Worm (Caenorhabditis elegans) whole organism, L1 larva: ENCODE data around the gene F17H10.1.

Experiments used
- aly-2 ChIP-seq: fragments of 150-350 bp; optimal IDR thresholded peaks from 2 replicates; lab custom pipeline; 2014; ENCODE audit warnings: missing biosample characterization, missing genetic modification characterization
- ama-1 ChIP-seq: fragments of 150-350 bp; optimal IDR thresholded peaks from 2 replicates; lab custom pipeline; 2014
- ceh-8 ChIP-seq: fragments of 200-800 bp; sonication (Bioruptor generic); optimal IDR thresholded peaks from 2 replicates; lab custom pipeline; 2018; ENCODE audit warnings: mild to moderate bottlenecking, missing genetic modification characterization, moderate library complexity, missing compliant biosample characterization
- ceh-82 ChIP-seq, 3 experiments: fragments of 150-350 bp in 1 of 3; sonication (generic microtip) in 2 of 3; optimal IDR thresholded peaks; 2 replicates each; lab custom pipeline; 2014 to 2017; ENCODE audit warnings: missing biosample characterization in 3 of 3, missing genetic modification characterization in 3 of 3
- ceh-88 ChIP-seq: fragments of 200-800 bp; sonication (Bioruptor generic); IDR thresholded peaks from 2 replicates; pipeline ENCODE4 v1.3.6; 2022; ENCODE audit warnings: missing genetic modification characterization, missing compliant biosample characterization
- ces-1 ChIP-seq: fragments of 150-350 bp; optimal IDR thresholded peaks from 2 replicates; lab custom pipeline; 2014; ENCODE audit warnings: missing biosample characterization, missing genetic modification reagents, missing genetic modification characterization
- efl-1 ChIP-seq, 4 experiments: fragments of 150-350 bp; optimal IDR thresholded peaks in 3 of 4; peaks in 1 of 4; 1 replicate in 1 of 4; 2 replicates in 3 of 4; lab custom pipeline; 2014; ENCODE audit warnings: missing biosample characterization in 2 of 4, missing genetic modification characterization in 2 of 4, missing genetic modification reagents in 2 of 4
- efl-3 ChIP-seq: fragments of 200-800 bp; sonication (Bioruptor generic); optimal IDR thresholded peaks from 2 replicates; lab custom pipeline; 2018; ENCODE audit warnings: mild to moderate bottlenecking, missing genetic modification characterization, missing compliant biosample characterization
- egl-13 ChIP-seq: sonication (generic microtip); optimal IDR thresholded peaks from 2 replicates; lab custom pipeline; 2016; ENCODE audit warnings: missing genotype, missing genetic modification reagents, missing genetic modification characterization, missing compliant biosample characterization
- elt-2 ChIP-seq: sonication (generic microtip); optimal IDR thresholded peaks from 2 replicates; lab custom pipeline; 2016; ENCODE audit warnings: missing genetic modification characterization, mild to moderate bottlenecking, inconsistent platforms, missing compliant biosample characterization, missing genetic modification reagents
- fkh-4 ChIP-seq: sonication (generic microtip); optimal IDR thresholded peaks from 2 replicates; lab custom pipeline; 2016; ENCODE audit warnings: missing compliant biosample characterization, missing genetic modification characterization, borderline replicate concordance
- fkh-8 ChIP-seq: sonication (generic microtip); optimal IDR thresholded peaks from 2 replicates; lab custom pipeline; 2016; ENCODE audit warnings: mild to moderate bottlenecking, missing genetic modification characterization, missing compliant biosample characterization
- grh-1 ChIP-seq: fragments of 200-800 bp; sonication (Bioruptor generic); IDR thresholded peaks from 2 replicates; pipeline ENCODE4 v1.3.6; 2022; ENCODE audit warnings: missing genetic modification reagents, missing genetic modification characterization, missing compliant biosample characterization
- hlh-17 ChIP-seq: fragments of 200-800 bp; sonication (Bioruptor generic); optimal IDR thresholded peaks from 2 replicates; lab custom pipeline; 2018; ENCODE audit warnings: missing genetic modification characterization, mild to moderate bottlenecking, missing compliant biosample characterization, moderate library complexity, borderline replicate concordance
- isw-1 ChIP-seq: fragments of 200-800 bp; sonication (Bioruptor generic); IDR thresholded peaks from 2 replicates; pipeline ENCODE4 v1.3.6; 2022; ENCODE audit warnings: missing genetic modification characterization, missing compliant biosample characterization
- jun-1 ChIP-seq: fragments of 150-350 bp; optimal IDR thresholded peaks from 2 replicates; lab custom pipeline; 2014; ENCODE audit warnings: missing biosample characterization, missing genetic modification reagents, missing genetic modification characterization
- lin-13 ChIP-seq: fragments of 150-350 bp; optimal IDR thresholded peaks from 2 replicates; lab custom pipeline; 2014; ENCODE audit warnings: missing biosample characterization, missing genetic modification reagents, missing genetic modification characterization
- lin-14 ChIP-seq: fragments of 200-800 bp; sonication (Bioruptor generic); optimal IDR thresholded peaks from 2 replicates; lab custom pipeline; 2018; ENCODE audit warnings: mild to moderate bottlenecking, missing genetic modification characterization, moderate library complexity, missing compliant biosample characterization
- lsy-2 ChIP-seq, 2 experiments: fragments of 150-350 bp; optimal IDR thresholded peaks; 2 replicates each; lab custom pipeline; 2014; ENCODE audit warnings: missing biosample characterization in 2 of 2, missing genetic modification characterization in 2 of 2
- mdl-1 ChIP-seq, 2 experiments: fragments of 150-350 bp; optimal IDR thresholded peaks; 2 replicates each; lab custom pipeline; 2014 to 2017; ENCODE audit warnings: missing biosample characterization in 2 of 2, missing genetic modification characterization in 2 of 2, inconsistent platforms in 1 of 2
- nhr-11 ChIP-seq: fragments of 150-350 bp; optimal IDR thresholded peaks from 2 replicates; lab custom pipeline; 2014; ENCODE audit warnings: missing biosample characterization, missing genetic modification characterization
- nhr-12 ChIP-seq: sonication (generic microtip); optimal IDR thresholded peaks from 2 replicates; lab custom pipeline; 2017; ENCODE audit warnings: missing biosample characterization, missing genetic modification characterization
- nhr-20 ChIP-seq: sonication (generic microtip); optimal IDR thresholded peaks from 2 replicates; lab custom pipeline; 2016; ENCODE audit warnings: mild to moderate bottlenecking, missing genetic modification characterization, missing compliant biosample characterization
- nhr-47 ChIP-seq: sonication (generic microtip); optimal IDR thresholded peaks from 2 replicates; lab custom pipeline; 2016; ENCODE audit warnings: mild to moderate bottlenecking, missing genetic modification characterization, moderate library complexity, missing compliant biosample characterization
- nhr-71 ChIP-seq: sonication (generic microtip); optimal IDR thresholded peaks from 2 replicates; lab custom pipeline; 2016; ENCODE audit warnings: mild to moderate bottlenecking, missing genetic modification characterization, moderate library complexity, missing compliant biosample characterization
- nhr-77 ChIP-seq: fragments of 150-350 bp; optimal IDR thresholded peaks from 2 replicates; lab custom pipeline; 2014; ENCODE audit warnings: missing biosample characterization, missing genetic modification characterization
- nhr-85 ChIP-seq: sonication (generic microtip); peaks from one replicate; lab custom pipeline; 2016; ENCODE audit warnings: missing genetic modification characterization, inconsistent platforms, missing compliant biosample characterization
- nhr-90 ChIP-seq: sonication (generic microtip); optimal IDR thresholded peaks from 2 replicates; lab custom pipeline; 2016; ENCODE audit warnings: mild to moderate bottlenecking, missing genetic modification characterization, missing compliant biosample characterization; ENCODE audit not compliant: poor library complexity
- pag-3 ChIP-seq: sonication (generic microtip); optimal IDR thresholded peaks from 2 replicates; lab custom pipeline; 2017; ENCODE audit warnings: missing genetic modification characterization, mild to moderate bottlenecking, missing compliant biosample characterization, antibody characterized with exemption, borderline replicate concordance; ENCODE audit not compliant: insufficient read depth
- rnt-1 ChIP-seq: sonication (generic microtip); optimal IDR thresholded peaks from 2 replicates; lab custom pipeline; 2016; ENCODE audit warnings: mild to moderate bottlenecking, missing genetic modification characterization, moderate library complexity, missing compliant biosample characterization
- skn-1 ChIP-seq: fragments of 150-350 bp; optimal IDR thresholded peaks from 2 replicates; lab custom pipeline; 2014; ENCODE audit warnings: missing biosample characterization, missing genetic modification characterization
- sup-37 ChIP-seq: fragments of 200-800 bp; sonication (Bioruptor generic); optimal IDR thresholded peaks from 2 replicates; lab custom pipeline; 2018; ENCODE audit warnings: mild to moderate bottlenecking, missing genetic modification characterization, missing compliant biosample characterization
- swsn-7 ChIP-seq: sonication (generic microtip); optimal IDR thresholded peaks from 2 replicates; lab custom pipeline; 2016; ENCODE audit warnings: missing genetic modification characterization, missing compliant biosample characterization
- tbx-2 ChIP-seq: sonication (generic microtip); optimal IDR thresholded peaks from 2 replicates; lab custom pipeline; 2016; ENCODE audit warnings: missing genetic modification characterization, missing compliant biosample characterization
- tlp-1 ChIP-seq: fragments of 150-350 bp; optimal IDR thresholded peaks from 2 replicates; lab custom pipeline; 2014; ENCODE audit warnings: missing biosample characterization, missing genetic modification characterization
- unc-30 ChIP-seq: sonication (generic microtip); optimal IDR thresholded peaks from 2 replicates; lab custom pipeline; 2017; ENCODE audit warnings: missing biosample characterization, missing genetic modification characterization
- ztf-11 ChIP-seq, 2 experiments: sonication (generic microtip); optimal IDR thresholded peaks; 2 replicates each; lab custom pipeline; 2016 to 2017; ENCODE audit warnings: missing genetic modification characterization in 2 of 2, missing biosample characterization in 1 of 2, missing compliant biosample characterization in 1 of 2
- ztf-4 ChIP-seq: fragments of 150-350 bp; optimal IDR thresholded peaks from 2 replicates; lab custom pipeline; 2014; ENCODE audit warnings: missing biosample characterization, missing genetic modification characterization

Gene F17H10.1

DNA sequence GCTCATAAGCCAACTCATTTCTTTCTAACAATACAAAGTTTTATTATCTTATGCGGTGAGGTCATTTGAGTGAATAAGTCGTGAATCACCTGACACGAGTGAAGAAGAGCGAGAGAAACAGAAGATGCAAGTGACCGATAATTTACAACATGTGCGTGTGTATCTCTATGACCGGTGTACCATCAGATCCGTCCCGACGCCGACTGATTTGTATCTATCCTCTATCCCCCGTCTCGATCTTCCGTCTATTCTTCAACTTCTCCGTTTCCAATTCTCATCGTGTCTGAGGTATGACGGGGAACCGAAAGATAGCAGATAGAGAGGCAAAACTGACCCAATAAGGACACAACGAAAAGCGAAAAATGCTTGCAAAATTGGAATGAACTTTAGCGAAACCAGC is 36.4 kb downstream of the F17H10.1 start, which contains the start of gene F09A5.3 (continued):
- no peak for TF ChIP-seq sup-37 (GFP tag; lab: Kevin White, UChicago)
- no peak for TF ChIP-seq unc-30
- TF ChIP-seq ceh-8, result no peak
- TF ChIP-seq ztf-4 (tag; lab: Kevin White, UChicago), result peak; percentile 55
- TF ChIP-seq nhr-12 (tag; lab: Kevin White, UChicago), result no peak

- TF ChIP-seq tlp-1 (tag; lab: Kevin White, UChicago) (no peak), efl-1 (optimal IDR thresholded peaks at IDR 0.05; lab: Kevin White, UChicago) (no peak), efl-1 (GFP tag; optimal IDR thresholded peaks at IDR 0.05 in 1 of 2; lab: Kevin White, UChicago) (peak in 1 of 2 experiments; percentile 70), lin-13 (GFP tag; lab: Kevin White, UChicago) (no peak)
Observed at ce11 chrX:13143236-13143635, 38.2 kb downstream of the F17H10.1 start.

ce11 chrX:13143762-13144732 is 39.0 kb downstream of the F17H10.1 start:
- TF ChIP-seq nhr-77 (tag; lab: Kevin White, UChicago) (no peak), mdl-1 (tag; optimal IDR thresholded peaks at IDR 0.05; lab: Kevin White, UChicago) (peak in 1 of 2 experiments; percentile 27), nhr-85 (tag; lab: Kevin White, UChicago) (peak; percentile 83), aly-2 (tag; lab: Kevin White, UChicago) (peak; percentile 2), ceh-8 (peak; percentile 21), nhr-20 (tag; lab: Kevin White, UChicago) (peak; percentile 42), isw-1 (no peak; the same call in 1 of the 2 replicates), elt-2 (peak; percentile 58), ceh-82 (tag; optimal IDR thresholded peaks at IDR 0.05; lab: Kevin White, UChicago) (peak in 1 of 3 experiments; percentile 20), ama-1 (lab: Kevin White, UChicago) (peak; percentile 66), nhr-71 (tag; lab: Kevin White, UChicago) (peak; percentile 57), tbx-2 (tag; lab: Kevin White, UChicago) (peak; percentile 34), ces-1 (no peak), efl-3 (no peak), fkh-8 (peak; percentile 37), grh-1 (0 out of 2 replicates have a peak, but pooled peaks have one; percentile 4), jun-1 (tag; lab: Kevin White, UChicago) (peak; percentile 29), swsn-7 (peak; percentile 23), efl-1 (optimal IDR thresholded peaks at IDR 0.05; lab: Kevin White, UChicago) (peak in 1 of 2 experiments; percentile 17), efl-1 (GFP tag; optimal IDR thresholded peaks at IDR 0.05 in 1 of 2; lab: Kevin White, UChicago) (peak in 1 of 2 experiments; percentile 85), ztf-4 (tag; lab: Kevin White, UChicago) (peak; percentile 5), nhr-11 (tag; lab: Kevin White, UChicago) (no peak), ztf-11 (tag; optimal IDR thresholded peaks at IDR 0.05; lab: Kevin White, UChicago) (peak in 1 of 2 experiments; percentile 66), hlh-17 (GFP tag; lab: Kevin White, UChicago) (peak; percentile 45), nhr-47 (tag; lab: Kevin White, UChicago) (peak; percentile 1), ceh-88 (no peak), egl-13 (no peak), rnt-1 (tag; lab: Kevin White, UChicago) (peak; percentile 32), pag-3 (no peak), skn-1 (peak; percentile 5), lsy-2 (tag; optimal IDR thresholded peaks at IDR 0.05; lab: Kevin White, UChicago) (peak in 1 of 2 experiments; percentile 4), lin-14 (peak; percentile 84), fkh-4 (tag; lab: Kevin White, UChicago) (no peak), sup-37 (GFP tag; lab: Kevin White, UChicago) (peak; percentile 53), nhr-90 (tag; lab: Kevin White, UChicago) (peak; percentile 26)
